Fruit fly (Drosophila melanogaster): ENCODE results near the gene TTLL3B.

- no peak for TF ChIP-seq Gug (GFP tag; IDR thresholded peaks at IDR 0.05)
- no peak for TF ChIP-seq CG1621 (tag; optimal IDR thresholded peaks at IDR 0.05)
- no peak for TF ChIP-seq OdsH (GFP tag; optimal IDR thresholded peaks at IDR 0.05)
- TF ChIP-seq dsx (GFP tag; optimal IDR thresholded peaks at IDR 0.05; ENCODE audit: poor library complexity, severe bottlenecking), result no peak
- no peak for TF ChIP-seq Blimp-1 (GFP tag; optimal IDR thresholded peaks at IDR 0.05)
Measured at dm6 chr2L:6784235-6784634, 51.6 kb downstream of the TTLL3B start.

Data from whole organism, prepupa.